Worm (Caenorhabditis elegans) whole organism, late embryonic: ENCODE results near the gene nhr-186.

Source experiments
- Y22D7AL.16 ChIP-seq: sonication (generic microtip); optimal IDR thresholded peaks from 2 replicates; lab custom pipeline; 2016; ENCODE audit warnings: missing genetic modification characterization, missing compliant biosample characterization
- ama-1 ChIP-seq: fragments of 150-350 bp; optimal IDR thresholded peaks from 2 replicates; lab custom pipeline; 2014
- dve-1 ChIP-seq: sonication (generic microtip); optimal IDR thresholded peaks from 2 replicates; lab custom pipeline; 2017; ENCODE audit warnings: antibody characterized with exemption, mild to moderate bottlenecking, missing genetic modification characterization, missing compliant biosample characterization
- elt-2 ChIP-seq: sonication (generic microtip); optimal IDR thresholded peaks from 2 replicates; lab custom pipeline; 2016; ENCODE audit warnings: missing genetic modification reagents, missing genetic modification characterization, missing compliant biosample characterization
- eyg-1 ChIP-seq: sonication (generic microtip); optimal IDR thresholded peaks from 2 replicates; lab custom pipeline; 2016; ENCODE audit warnings: missing genotype, missing genetic modification characterization, missing compliant biosample characterization
- fax-1 ChIP-seq: sonication (generic microtip); optimal IDR thresholded peaks from 2 replicates; lab custom pipeline; 2016; ENCODE audit warnings: missing genotype, missing genetic modification characterization, missing compliant biosample characterization
- nfya-1 ChIP-seq: sonication (generic microtip); optimal IDR thresholded peaks from 2 replicates; lab custom pipeline; 2017; ENCODE audit warnings: missing genetic modification characterization, mild to moderate bottlenecking, missing compliant biosample characterization, antibody characterized with exemption, moderate library complexity
- nhr-11 ChIP-seq: fragments of 150-350 bp; optimal IDR thresholded peaks from 2 replicates; lab custom pipeline; 2014; ENCODE audit warnings: missing biosample characterization, missing genetic modification characterization
- pqm-1 ChIP-seq: sonication (generic microtip); optimal IDR thresholded peaks from 2 replicates; lab custom pipeline; 2016; ENCODE audit warnings: missing genetic modification characterization, missing compliant biosample characterization
- pros-1 ChIP-seq: fragments of 150-350 bp; optimal IDR thresholded peaks from 2 replicates; lab custom pipeline; 2014; ENCODE audit warnings: missing biosample characterization, missing genetic modification reagents, missing genetic modification characterization
- syd-9 ChIP-seq: sonication (generic microtip); optimal IDR thresholded peaks from 2 replicates; lab custom pipeline; 2016; ENCODE audit warnings: mild to moderate bottlenecking, missing genetic modification characterization, moderate library complexity, missing compliant biosample characterization
- zip-5 ChIP-seq: sonication (generic microtip); optimal IDR thresholded peaks from 2 replicates; lab custom pipeline; 2016; ENCODE audit warnings: missing genetic modification characterization, missing compliant biosample characterization

DNA sequence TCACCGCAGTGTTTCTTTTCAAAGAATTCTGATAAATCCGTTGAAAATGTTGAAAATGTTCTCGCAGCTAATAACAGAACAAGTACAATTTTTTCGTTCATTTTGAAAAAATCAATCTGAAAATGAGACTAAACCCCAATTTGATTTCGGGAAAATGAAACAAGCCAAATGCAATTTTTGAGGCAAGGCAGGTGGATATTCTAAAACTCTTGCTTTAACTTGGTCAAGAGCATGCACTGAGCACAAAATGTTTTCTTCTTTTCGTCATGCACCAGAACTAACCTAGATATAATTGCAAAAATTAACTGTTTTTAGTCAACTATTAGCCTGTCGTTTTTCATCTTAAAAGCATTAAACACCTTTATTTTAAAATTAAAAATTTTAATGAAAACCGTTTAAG, 45.4 kb upstream of the nhr-186 start, which contains the start of gene irld-22:
- no peak for TF ChIP-seq dve-1 (tag; lab: Kevin White, UChicago)
- no peak for TF ChIP-seq nhr-11 (tag; lab: Kevin White, UChicago)
- TF ChIP-seq elt-2 (tag; lab: Kevin White, UChicago), result no peak
- TF ChIP-seq pqm-1 (tag; lab: Kevin White, UChicago), result no peak
- TF ChIP-seq zip-5 (tag; lab: Kevin White, UChicago), result no peak
- no peak for TF ChIP-seq nfya-1 (tag; lab: Kevin White, UChicago)
- no peak for TF ChIP-seq eyg-1
- TF ChIP-seq Y22D7AL.16 (tag; lab: Kevin White, UChicago), result no peak
- TF ChIP-seq syd-9 (tag; lab: Kevin White, UChicago), result no peak
- TF ChIP-seq pros-1, result no peak
- no peak for TF ChIP-seq ama-1 (lab: Kevin White, UChicago)
- TF ChIP-seq fax-1 (tag; lab: Kevin White, UChicago), result no peak
